Worm (Caenorhabditis elegans): ENCODE measurements around the gene R10E4.3.

The R10E4.3 gene

ce11 chrIII:4280215-4281173, 6.8 kb downstream of the R10E4.3 start, which contains the start of gene sup-26:
Gene sup-26 (minus strand): TSS chrIII:4280224.
- TF ChIP-seq elt-3 (tag; optimal IDR thresholded peaks at IDR 0.05) (peak in 1 of 3 experiments; percentile 45), snpc-4 (tag; optimal IDR thresholded peaks at IDR 0.05) (no peak), nhr-237 (tag; optimal IDR thresholded peaks at IDR 0.05) (no peak), nhr-67 (tag; optimal IDR thresholded peaks at IDR 0.05) (no peak), ZK546.5 (tag; optimal IDR thresholded peaks at IDR 0.05) (no peak), ztf-11 (tag; optimal IDR thresholded peaks at IDR 0.05) (no peak), pha-4 (tag; optimal IDR thresholded peaks at IDR 0.05) (peak; percentile 38), nhr-43 (tag; optimal IDR thresholded peaks at IDR 0.05; ENCODE audit: poor library complexity, severe bottlenecking) (no peak), elt-2 (tag; optimal IDR thresholded peaks at IDR 0.05) (no peak), nhr-23 (tag; optimal IDR thresholded peaks at IDR 0.05) (peak; percentile 44), ama-1 (optimal IDR thresholded peaks at IDR 0.05) (peak; percentile 7), lin-39 (tag; optimal IDR thresholded peaks at IDR 0.05) (peak; percentile 23), mdl-1 (tag; optimal IDR thresholded peaks at IDR 0.05) (peak; percentile 2), egl-5 (tag; optimal IDR thresholded peaks at IDR 0.05) (no peak), lin-15B (tag; optimal IDR thresholded peaks at IDR 0.05) (no peak), nhr-25 (tag; optimal IDR thresholded peaks at IDR 0.05) (peak; percentile 41), ceh-28 (tag; optimal IDR thresholded peaks at IDR 0.05) (no peak), nfya-1 (tag; optimal IDR thresholded peaks at IDR 0.05; ENCODE audit: insufficient read depth) (no peak), fkh-2 (tag; optimal IDR thresholded peaks at IDR 0.05) (no peak)

- TF ChIP-seq fkh-2 (tag; optimal IDR thresholded peaks at IDR 0.05) (no peak), nhr-11 (tag; optimal IDR thresholded peaks at IDR 0.05) (no peak), nhr-237 (tag; optimal IDR thresholded peaks at IDR 0.05) (no peak), ceh-82 (tag; optimal IDR thresholded peaks at IDR 0.05) (no peak), ZK546.5 (tag; optimal IDR thresholded peaks at IDR 0.05) (no peak), zag-1 (tag; optimal IDR thresholded peaks at IDR 0.05) (no peak), nhr-28 (tag; optimal IDR thresholded peaks at IDR 0.05) (no peak), skn-1 (tag; optimal IDR thresholded peaks at IDR 0.05) (no peak), elt-3 (tag; optimal IDR thresholded peaks at IDR 0.05) (no peak), fkh-10 (GFP tag; optimal IDR thresholded peaks at IDR 0.05) (no peak), R02D3.7 (tag; optimal IDR thresholded peaks at IDR 0.05) (no peak), elt-1 (tag; optimal IDR thresholded peaks at IDR 0.05) (no peak), nhr-12 (tag; optimal IDR thresholded peaks at IDR 0.05) (no peak)
Measured at ce11 chrIII:4278203-4278602, 9.1 kb downstream of the R10E4.3 start.

DNA sequence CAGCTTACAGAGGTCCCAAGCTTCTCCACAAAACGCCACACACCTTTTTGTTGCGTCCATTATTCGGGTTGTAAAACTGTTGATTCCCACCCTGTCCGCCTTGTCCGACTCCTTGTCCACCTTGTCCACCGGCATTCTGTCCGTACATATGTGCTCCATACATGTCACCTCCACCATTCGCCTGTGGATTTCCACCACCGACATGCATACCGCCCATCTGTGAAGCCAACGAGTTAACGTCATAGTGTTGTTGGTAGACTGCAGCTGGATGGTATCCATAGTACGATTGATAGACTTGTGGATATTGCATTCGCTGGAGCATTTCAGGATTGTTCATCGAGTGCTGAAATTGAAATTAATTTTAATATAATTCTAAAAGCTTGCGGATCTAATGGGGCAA, 9.5 kb downstream of the R10E4.3 start:
- TF ChIP-seq lin-15B (tag; optimal IDR thresholded peaks at IDR 0.05) (no peak), zag-1 (tag; optimal IDR thresholded peaks at IDR 0.05) (no peak), tbx-2 (tag; optimal IDR thresholded peaks at IDR 0.05) (no peak), fkh-2 (tag; optimal IDR thresholded peaks at IDR 0.05) (no peak), nhr-28 (tag; optimal IDR thresholded peaks at IDR 0.05) (no peak), nhr-43 (tag; optimal IDR thresholded peaks at IDR 0.05; ENCODE audit: poor library complexity, severe bottlenecking) (no peak), lin-39 (tag; optimal IDR thresholded peaks at IDR 0.05) (no peak), elt-3 (tag; optimal IDR thresholded peaks at IDR 0.05) (no peak), ceh-9 (tag; optimal IDR thresholded peaks at IDR 0.05) (no peak), ZK546.5 (tag; optimal IDR thresholded peaks at IDR 0.05) (no peak), R02D3.7 (tag; optimal IDR thresholded peaks at IDR 0.05) (no peak), ceh-16 (tag; optimal IDR thresholded peaks at IDR 0.05) (no peak)

- no peak for TF ChIP-seq pqm-1 (tag; optimal IDR thresholded peaks at IDR 0.05)
- TF ChIP-seq tbx-2 (tag; optimal IDR thresholded peaks at IDR 0.05), result no peak
- TF ChIP-seq nfya-1 (tag; optimal IDR thresholded peaks at IDR 0.05; ENCODE audit: insufficient read depth), result no peak
Measured at ce11 chrIII:4276277-4276676, 11.0 kb downstream of the R10E4.3 start.

DNA sequence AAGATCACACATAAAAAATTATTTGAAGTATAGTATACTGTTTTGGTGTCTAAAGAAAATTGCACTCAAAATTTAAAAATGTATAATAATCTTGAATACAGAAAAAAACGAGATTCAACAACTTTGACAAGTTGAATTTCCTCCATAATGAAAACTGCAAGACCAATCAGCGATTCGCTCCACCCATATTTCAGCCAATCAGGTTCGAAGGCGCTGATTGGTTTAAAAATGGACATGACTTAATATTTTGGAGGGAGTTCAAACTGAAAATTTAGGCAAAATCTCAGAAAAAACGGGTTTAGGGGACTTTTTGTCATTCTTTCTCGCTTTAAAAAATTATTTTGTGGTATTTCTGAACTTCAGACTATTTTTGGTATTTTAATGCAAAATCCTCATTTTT, 11.6 kb downstream of the R10E4.3 start:
- TF ChIP-seq unc-62 (GFP tag; optimal IDR thresholded peaks at IDR 0.05) (no peak), nfya-1 (tag; optimal IDR thresholded peaks at IDR 0.05; ENCODE audit: insufficient read depth) (peak; percentile 98), lin-15B (tag; optimal IDR thresholded peaks at IDR 0.05) (peak; percentile 17), lin-39 (tag; optimal IDR thresholded peaks at IDR 0.05) (no peak), nhr-67 (tag; optimal IDR thresholded peaks at IDR 0.05) (no peak), sea-2 (GFP tag; optimal IDR thresholded peaks at IDR 0.05) (no peak), nhr-237 (tag; optimal IDR thresholded peaks at IDR 0.05) (no peak), pqm-1 (tag; optimal IDR thresholded peaks at IDR 0.05) (no peak)

Measured in whole organism, L3 larva.